Worm (Caenorhabditis elegans): ENCODE results near the gene F53A9.8.

DNA sequence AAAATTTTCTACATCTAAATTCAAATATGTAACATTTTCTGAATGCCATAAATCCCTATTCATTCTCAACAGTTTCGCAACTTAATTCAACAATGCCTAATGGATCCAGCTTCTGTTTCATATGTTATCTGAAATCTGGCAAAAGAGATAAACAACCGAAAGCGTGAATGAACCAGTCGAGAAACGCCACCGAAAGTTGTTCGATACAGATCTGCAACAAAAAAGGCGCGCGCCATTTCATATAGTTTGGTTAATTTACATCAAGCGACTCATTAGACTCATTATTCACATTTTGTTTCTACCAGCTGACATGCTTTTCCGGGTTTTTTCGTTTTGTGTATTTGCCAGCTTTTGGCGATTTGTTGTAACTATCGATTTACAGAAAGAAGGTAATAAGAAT, 37.1 kb downstream of the F53A9.8 start, which contains the start of gene K09E2.1:
- TF ChIP-seq T22C8.4 (GFP tag; IDR thresholded peaks at IDR 0.05) (no peak), klf-2 (GFP tag; conservative IDR thresholded peaks at IDR 0.05) (no peak), med-1 (GFP tag; optimal IDR thresholded peaks at IDR 0.05; ENCODE audit: insufficient read depth) (no peak), tab-1 (GFP tag; IDR thresholded peaks at IDR 0.05) (no peak), flt-1 (GFP tag; IDR thresholded peaks at IDR 0.05) (no peak), ztf-29 (GFP tag; IDR thresholded peaks at IDR 0.05) (no peak)
